Worm (Caenorhabditis elegans) whole organism, L4 larva: ENCODE results near the gene cmtr-2.
A peak's percentile ranks its signal among the peaks of the same experiment; 100 is the strongest.

Experiments
- D1046.2 ChIP-seq: fragments of 200-800 bp; sonication (Bioruptor generic); IDR thresholded peaks from 2 replicates; pipeline ENCODE4 v1.3.6; 2022; ENCODE audit warnings: missing genetic modification characterization, missing compliant biosample characterization
- F10B5.3 ChIP-seq: sonication (generic microtip); optimal IDR thresholded peaks from 2 replicates; lab custom pipeline; 2016; ENCODE audit warnings: mild to moderate bottlenecking, missing genetic modification characterization, missing compliant biosample characterization
- F37D6.2 ChIP-seq: sonication (generic microtip); optimal IDR thresholded peaks from 2 replicates; lab custom pipeline; 2016; ENCODE audit warnings: mild to moderate bottlenecking, missing genetic modification characterization, missing compliant biosample characterization
- F44E2.7 ChIP-seq: fragments of 200-800 bp; sonication (Bioruptor generic); IDR thresholded peaks from 2 replicates; pipeline ENCODE4 v2.1.2; 2022; ENCODE audit warnings: missing genetic modification characterization, missing compliant biosample characterization
- R02D3.7 ChIP-seq: fragments of 150-350 bp; sonication (generic microtip); optimal IDR thresholded peaks from 3 replicates; lab custom pipeline; 2014; ENCODE audit warnings: missing biosample characterization, missing genetic modification characterization
- T20F7.1 ChIP-seq: fragments of 200-800 bp; sonication (Bioruptor generic); optimal IDR thresholded peaks from 2 replicates; lab custom pipeline; 2018; ENCODE audit warnings: mild to moderate bottlenecking, missing genetic modification characterization, missing compliant biosample characterization
- T26A8.4 ChIP-seq: fragments of 200-800 bp; sonication (Bioruptor generic); IDR thresholded peaks from 2 replicates; pipeline ENCODE4 v1.3.6; 2022; ENCODE audit warnings: missing genetic modification characterization, missing compliant biosample characterization
- Y48G9A.11 ChIP-seq: fragments of 200-800 bp; sonication (Bioruptor generic); IDR thresholded peaks from 2 replicates; pipeline ENCODE4 v1.3.6; 2022; ENCODE audit warnings: missing genetic modification reagents, missing genetic modification characterization, missing compliant biosample characterization
- aly-2 ChIP-seq: sonication (generic microtip); optimal IDR thresholded peaks from 2 replicates; lab custom pipeline; 2018; ENCODE audit warnings: missing biosample characterization, missing genetic modification characterization
- ceh-20 ChIP-seq: fragments of 200-800 bp; sonication (Bioruptor generic); IDR thresholded peaks from 2 replicates; pipeline ENCODE4 v1.3.6; 2022; ENCODE audit warnings: missing genetic modification reagents, missing genetic modification characterization, missing compliant biosample characterization
- ceh-28 ChIP-seq: fragments of 150-350 bp; optimal IDR thresholded peaks from 2 replicates; lab custom pipeline; 2014; ENCODE audit warnings: missing biosample characterization, missing genetic modification reagents, missing genetic modification characterization
- ceh-44 ChIP-seq: fragments of 200-800 bp; sonication (Bioruptor generic); IDR thresholded peaks from 2 replicates; pipeline ENCODE4 v1.3.6; 2022; ENCODE audit warnings: missing genetic modification reagents, missing genetic modification characterization, missing compliant biosample characterization
- ceh-62 ChIP-seq: sonication (generic microtip); optimal IDR thresholded peaks from 2 replicates; lab custom pipeline; 2017; ENCODE audit warnings: missing biosample characterization, missing genetic modification characterization
- ceh-82 ChIP-seq: sonication (generic microtip); optimal IDR thresholded peaks from 2 replicates; lab custom pipeline; 2017; ENCODE audit warnings: missing biosample characterization, missing genetic modification characterization
- ces-1 ChIP-seq: fragments of 150-350 bp; sonication (generic microtip); optimal IDR thresholded peaks from 4 replicates; lab custom pipeline; 2014; ENCODE audit warnings: missing biosample characterization, missing genetic modification reagents, missing genetic modification characterization
- ctbp-1 ChIP-seq: fragments of 200-800 bp; sonication (Bioruptor generic); IDR thresholded peaks from 2 replicates; pipeline ENCODE4 v1.3.6; 2022; ENCODE audit warnings: missing genetic modification reagents, missing genetic modification characterization, missing compliant biosample characterization
- daf-12 ChIP-seq: fragments of 150-350 bp; optimal IDR thresholded peaks from 2 replicates; lab custom pipeline; 2014; ENCODE audit warnings: missing biosample characterization, missing genetic modification reagents, missing genetic modification characterization
- daf-19 ChIP-seq: fragments of 200-800 bp; sonication (Bioruptor generic); conservative IDR thresholded peaks from 2 replicates; pipeline ENCODE4 v1.3.6; 2022; ENCODE audit warnings: missing genetic modification characterization, missing compliant biosample characterization
- dmd-6 ChIP-seq: fragments of 200-800 bp; sonication (Bioruptor generic); IDR thresholded peaks from 2 replicates; pipeline ENCODE4 v1.3.6; 2022; ENCODE audit warnings: missing genetic modification reagents, missing genetic modification characterization, missing compliant biosample characterization
- dmd-8 ChIP-seq: fragments of 200-800 bp; sonication (Bioruptor generic); IDR thresholded peaks from 2 replicates; pipeline ENCODE4 v1.3.6; 2022; ENCODE audit warnings: missing genetic modification characterization, missing compliant biosample characterization
- egl-43 ChIP-seq: fragments of 200-800 bp; sonication (Bioruptor generic); IDR thresholded peaks from 2 replicates; pipeline ENCODE4 v1.3.6; 2022; ENCODE audit warnings: missing genetic modification reagents, missing genetic modification characterization, missing compliant biosample characterization
- fkh-10 ChIP-seq: fragments of 150-350 bp; optimal IDR thresholded peaks from 2 replicates; lab custom pipeline; 2014; ENCODE audit warnings: missing biosample characterization, missing genetic modification reagents, missing genetic modification characterization
- fos-1 ChIP-seq: fragments of 150-350 bp; optimal IDR thresholded peaks from 2 replicates; lab custom pipeline; 2014; ENCODE audit warnings: missing biosample characterization, missing genetic modification characterization
- gei-8 ChIP-seq: fragments of 200-800 bp; sonication (Bioruptor generic); optimal IDR thresholded peaks from 2 replicates; lab custom pipeline; 2018; ENCODE audit warnings: mild to moderate bottlenecking, missing genetic modification characterization, missing compliant biosample characterization
- hlh-30 ChIP-seq: sonication (generic microtip); optimal IDR thresholded peaks from 2 replicates; lab custom pipeline; 2017; ENCODE audit warnings: antibody characterized with exemption, mild to moderate bottlenecking, missing genetic modification characterization, missing compliant biosample characterization; ENCODE audit not compliant: insufficient read depth
- hmg-1.1 ChIP-seq: fragments of 200-800 bp; sonication (Bioruptor generic); IDR thresholded peaks from 2 replicates; pipeline ENCODE4 v1.3.6; 2022; ENCODE audit warnings: missing genetic modification reagents, missing genetic modification characterization, missing compliant biosample characterization
- lim-7 ChIP-seq: fragments of 200-800 bp; sonication (Bioruptor generic); IDR thresholded peaks from 2 replicates; pipeline ENCODE4 v1.3.6; 2022; ENCODE audit warnings: missing genetic modification characterization, missing compliant biosample characterization
- lin-15B ChIP-seq: fragments of 150-350 bp; sonication (generic microtip); optimal IDR thresholded peaks from 3 replicates; lab custom pipeline; 2014; ENCODE audit warnings: missing biosample characterization, missing genetic modification characterization
- lsy-2 ChIP-seq, 2 experiments: fragments of 150-350 bp in 1 of 2; sonication (generic microtip) in 1 of 2; optimal IDR thresholded peaks; 2 replicates each; lab custom pipeline; 2014 to 2017; ENCODE audit warnings: missing biosample characterization in 2 of 2, missing genetic modification characterization in 2 of 2
- madf-9 ChIP-seq: fragments of 200-800 bp; sonication (Bioruptor generic); conservative IDR thresholded peaks from 2 replicates; pipeline ENCODE4 v1.3.6; 2022; ENCODE audit warnings: missing genetic modification reagents, missing genetic modification characterization, missing compliant biosample characterization
- mdt-29 ChIP-seq: fragments of 200-800 bp; sonication (Bioruptor generic); IDR thresholded peaks from 2 replicates; pipeline ENCODE4 v1.3.6; 2022; ENCODE audit warnings: missing genetic modification reagents, missing genetic modification characterization, missing compliant biosample characterization
- mxl-2 ChIP-seq: fragments of 200-800 bp; sonication (Bioruptor generic); conservative IDR thresholded peaks from 2 replicates; pipeline ENCODE4 v1.3.6; 2022; ENCODE audit warnings: missing genetic modification reagents, missing genetic modification characterization, missing compliant biosample characterization
- nhr-11 ChIP-seq: fragments of 150-350 bp; optimal IDR thresholded peaks from 2 replicates; lab custom pipeline; 2014; ENCODE audit warnings: missing biosample characterization, missing genetic modification characterization
- nhr-111 ChIP-seq: fragments of 200-800 bp; sonication (Bioruptor generic); optimal IDR thresholded peaks from 2 replicates; lab custom pipeline; 2018; ENCODE audit warnings: mild to moderate bottlenecking, missing genetic modification characterization, missing compliant biosample characterization
- nhr-42 ChIP-seq: fragments of 200-800 bp; sonication (Bioruptor generic); IDR thresholded peaks from 2 replicates; pipeline ENCODE4 v1.3.6; 2022; ENCODE audit warnings: missing genetic modification characterization, missing compliant biosample characterization
- nhr-48 ChIP-seq: sonication (generic microtip); optimal IDR thresholded peaks from 2 replicates; lab custom pipeline; 2016; ENCODE audit warnings: mild to moderate bottlenecking, missing genetic modification characterization, missing compliant biosample characterization
- nhr-6 ChIP-seq: fragments of 150-350 bp; optimal IDR thresholded peaks from 2 replicates; lab custom pipeline; 2014; ENCODE audit warnings: missing biosample characterization, missing genetic modification characterization
- php-3 ChIP-seq: fragments of 200-800 bp; sonication (Bioruptor generic); IDR thresholded peaks from 2 replicates; pipeline ENCODE4 v1.3.6; 2022; ENCODE audit warnings: missing genetic modification reagents, missing genetic modification characterization, missing compliant biosample characterization
- sdz-12 ChIP-seq: fragments of 200-800 bp; sonication (Bioruptor generic); optimal IDR thresholded peaks from 2 replicates; lab custom pipeline; 2018; ENCODE audit warnings: mild to moderate bottlenecking, missing genetic modification characterization, missing compliant biosample characterization
- set-16 ChIP-seq: fragments of 200-800 bp; sonication (Bioruptor generic); IDR thresholded peaks from 2 replicates; pipeline ENCODE4 v1.3.6; 2022; ENCODE audit warnings: missing genetic modification reagents, missing genetic modification characterization, missing compliant biosample characterization
- spr-1 ChIP-seq: sonication (generic microtip); optimal IDR thresholded peaks from 2 replicates; lab custom pipeline; 2016; ENCODE audit warnings: mild to moderate bottlenecking, missing genetic modification characterization, missing compliant biosample characterization
- unc-130 ChIP-seq: sonication (generic microtip); optimal IDR thresholded peaks from 2 replicates; lab custom pipeline; 2016; ENCODE audit warnings: missing genetic modification reagents, missing genetic modification characterization, missing compliant biosample characterization
- zag-1 ChIP-seq: fragments of 150-350 bp; optimal IDR thresholded peaks from 2 replicates; lab custom pipeline; 2014; ENCODE audit warnings: missing biosample characterization, missing genetic modification characterization
- zfp-2 ChIP-seq: sonication (generic microtip); optimal IDR thresholded peaks from 2 replicates; lab custom pipeline; 2016; ENCODE audit warnings: mild to moderate bottlenecking, missing genetic modification characterization, missing compliant biosample characterization
- zip-2 ChIP-seq: fragments of 150-350 bp; optimal IDR thresholded peaks from 2 replicates; lab custom pipeline; 2014; ENCODE audit warnings: missing biosample characterization, missing genetic modification characterization
- ztf-7 ChIP-seq: fragments of 150-350 bp; optimal IDR thresholded peaks from 2 replicates; lab custom pipeline; 2014; ENCODE audit warnings: missing biosample characterization, missing genetic modification characterization

Gene cmtr-2

ce11 chrIII:6646898-6647297, 31.7 kb downstream of the cmtr-2 start:
- TF ChIP-seq ces-1 (GFP tag; lab: Kevin White, UChicago): peak; percentile 77
- TF ChIP-seq ctbp-1 (GFP tag; lab: Robert Waterston, UW): 0 out of 2 replicates have a peak, but pooled peaks have one; percentile 54
- no peak for TF ChIP-seq nhr-11 (tag; lab: Kevin White, UChicago)
- TF ChIP-seq fkh-10 (GFP tag; lab: Kevin White, UChicago): peak; percentile 46
- TF ChIP-seq, all 104 proteins: peak for 3

ce11 chrIII:6647568-6647967, 32.4 kb downstream of the cmtr-2 start:
- no peak for TF ChIP-seq zip-2 (tag; lab: Kevin White, UChicago)
- no peak for TF ChIP-seq F37D6.2 (tag; lab: Kevin White, UChicago)
- TF ChIP-seq F44E2.7 (GFP tag; lab: Robert Waterston, UW): no peak

DNA sequence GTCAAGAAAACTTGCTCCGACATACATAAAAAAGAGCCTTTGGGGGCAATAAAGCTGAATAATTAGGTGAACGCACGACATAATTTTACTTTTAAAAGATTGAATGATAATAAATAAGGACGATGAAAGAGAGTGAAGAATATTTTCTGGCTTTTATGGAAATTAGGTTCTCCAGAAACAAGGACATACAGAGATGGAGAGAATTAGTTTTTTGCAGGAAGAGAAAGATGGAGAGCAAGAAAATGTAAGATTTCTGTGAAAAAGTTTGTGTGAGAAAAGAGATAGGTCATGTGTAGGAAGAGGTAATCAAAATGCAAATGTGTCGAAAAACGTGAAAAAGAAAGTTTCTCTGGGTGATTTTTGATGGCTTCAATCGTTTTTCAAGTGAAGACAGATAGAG, 36.8 kb downstream of the cmtr-2 start, which contains the start of gene pdfr-1:
Gene pdfr-1, minus strand, starts transcription at position 101 of the 400 bp plus-strand sequence.
- TF ChIP-seq F10B5.3 (tag; lab: Kevin White, UChicago): no peak
- TF ChIP-seq zag-1 (tag; lab: Kevin White, UChicago): no peak
- no peak for TF ChIP-seq madf-9 (GFP tag; lab: Robert Waterston, UW)
- TF ChIP-seq dmd-8 (GFP tag; lab: Robert Waterston, UW): no peak
- TF ChIP-seq mxl-2 (GFP tag; lab: Robert Waterston, UW): no peak
- no peak for TF ChIP-seq nhr-6 (tag; lab: Kevin White, UChicago)
- TF ChIP-seq sdz-12 (GFP tag; lab: Kevin White, UChicago): no peak
- TF ChIP-seq set-16 (GFP tag; lab: Robert Waterston, UW): no peak
- no peak for TF ChIP-seq ceh-28 (tag; lab: Kevin White, UChicago)
- no peak for TF ChIP-seq nhr-11 (tag; lab: Kevin White, UChicago)
- TF ChIP-seq fos-1 (tag; lab: Kevin White, UChicago): no peak
- no peak for TF ChIP-seq ceh-44 (GFP tag; lab: Robert Waterston, UW)
- no peak for TF ChIP-seq nhr-111 (GFP tag; lab: Kevin White, UChicago)
- TF ChIP-seq fkh-10 (GFP tag; lab: Kevin White, UChicago): no peak
- TF ChIP-seq hmg-1.1 (GFP tag; lab: Robert Waterston, UW): no peak
- no peak for TF ChIP-seq daf-19 (GFP tag; lab: Robert Waterston, UW)
- TF ChIP-seq lin-15B (tag; lab: Kevin White, UChicago): no peak
- TF ChIP-seq nhr-48 (tag; lab: Kevin White, UChicago): no peak
- no peak for TF ChIP-seq T26A8.4

- TF ChIP-seq ceh-82 (tag; lab: Kevin White, UChicago): no peak
- no peak for TF ChIP-seq php-3
- no peak for TF ChIP-seq ceh-20
- no peak for TF ChIP-seq R02D3.7 (tag; lab: Kevin White, UChicago)
- TF ChIP-seq ztf-7: no peak
- TF ChIP-seq spr-1 (tag; lab: Kevin White, UChicago): no peak
- TF ChIP-seq zfp-2: no peak
- TF ChIP-seq ceh-62 (tag; lab: Kevin White, UChicago): no peak
- TF ChIP-seq gei-8 (GFP tag; lab: Kevin White, UChicago): no peak
- no peak for TF ChIP-seq Y48G9A.11
- TF ChIP-seq set-16 (GFP tag; lab: Robert Waterston, UW): no peak
- no peak for TF ChIP-seq nhr-42
Measured at ce11 chrIII:6653932-6654331, 38.7 kb downstream of the cmtr-2 start.

ce11 chrIII:6655830-6656229, 40.6 kb downstream of the cmtr-2 start:
- TF ChIP-seq aly-2 (tag; lab: Kevin White, UChicago): no peak
- TF ChIP-seq php-3: no peak
- TF ChIP-seq nhr-42: no peak
- no peak for TF ChIP-seq egl-43 (GFP tag; lab: Robert Waterston, UW)
- TF ChIP-seq lsy-2 (tag; optimal IDR thresholded peaks at IDR 0.05; lab: Kevin White, UChicago): peak in 1 of 2 experiments; percentile 15
- no peak for TF ChIP-seq mdt-29
- TF ChIP-seq zip-2 (tag; lab: Kevin White, UChicago): no peak
- no peak for TF ChIP-seq D1046.2
- TF ChIP-seq lim-7 (GFP tag; lab: Robert Waterston, UW): no peak
- no peak for TF ChIP-seq T20F7.1 (GFP tag; lab: Kevin White, UChicago)
- peak; percentile 31 for TF ChIP-seq nhr-11 (tag; lab: Kevin White, UChicago)
- TF ChIP-seq hlh-30 (tag; lab: Kevin White, UChicago): peak; percentile 50
- no peak for TF ChIP-seq daf-12 (tag; lab: Kevin White, UChicago)
- TF ChIP-seq dmd-6 (GFP tag; lab: Robert Waterston, UW): no peak
- TF ChIP-seq set-16 (GFP tag; lab: Robert Waterston, UW): no peak; the same call in 1 of the 2 replicates
- no peak for TF ChIP-seq unc-130 (GFP tag; lab: Kevin White, UChicago)
